Fruit fly (Drosophila melanogaster) whole organism, embryonic: ENCODE measurements around the gene Gr98c.

Source experiments
- Adf1 ChIP-seq: fragments of 200-800 bp; sonication (Bioruptor generic); IDR thresholded peaks from 2 replicates; pipeline ENCODE4 v1.3.6; 2022; ENCODE audit warnings: missing biosample characterization, missing genetic modification characterization
- CG10959 ChIP-seq: fragments of 200-800 bp; sonication (Bioruptor generic); IDR thresholded peaks from 2 replicates; pipeline ENCODE4 v1.3.6; 2022; ENCODE audit warnings: missing biosample characterization, missing genetic modification characterization
- CG12155 ChIP-seq: fragments of 200-800 bp; sonication (Bioruptor generic); optimal IDR thresholded peaks from 3 replicates; lab custom pipeline; 2016; ENCODE audit warnings: missing biosample characterization, missing genetic modification characterization
- CG14710 ChIP-seq: fragments of 200-800 bp; sonication (Bioruptor generic); optimal IDR thresholded peaks from 3 replicates; lab custom pipeline; 2019; ENCODE audit warnings: missing biosample characterization, mild to moderate bottlenecking, missing genetic modification characterization, moderate library complexity
- CG15011 ChIP-seq: fragments of 200-800 bp; sonication (Bioruptor generic); optimal IDR thresholded peaks from 3 replicates; lab custom pipeline; 2018; ENCODE audit warnings: missing biosample characterization, mild to moderate bottlenecking, missing genetic modification characterization
- CG15479 ChIP-seq: fragments of 200-800 bp; sonication (Bioruptor generic); optimal IDR thresholded peaks from 3 replicates; lab custom pipeline; 2019; ENCODE audit warnings: missing biosample characterization, mild to moderate bottlenecking, missing genetic modification characterization, moderate library complexity
- CG1602 ChIP-seq: fragments of 200-800 bp; sonication (Bioruptor generic); optimal IDR thresholded peaks from 3 replicates; lab custom pipeline; 2016; ENCODE audit warnings: missing biosample characterization, missing genetic modification characterization
- CG17802 ChIP-seq: fragments of 200-800 bp; sonication (Bioruptor generic); optimal IDR thresholded peaks from 2 replicates; lab custom pipeline; 2018; ENCODE audit warnings: missing biosample characterization, mild to moderate bottlenecking, missing genetic modification characterization, moderate library complexity
- CG17829 ChIP-seq: fragments of 200-800 bp; optimal IDR thresholded peaks from 2 replicates; lab custom pipeline; 2019; ENCODE audit warnings: missing biosample characterization, mild to moderate bottlenecking, missing genetic modification characterization, moderate library complexity
- CG18619 ChIP-seq: fragments of 200-800 bp; sonication (Bioruptor generic); optimal IDR thresholded peaks from 3 replicates; lab custom pipeline; 2017; ENCODE audit warnings: missing biosample characterization, mild to moderate bottlenecking, missing genetic modification characterization
- CG2116 ChIP-seq: fragments of 200-800 bp; sonication (Bioruptor generic); optimal IDR thresholded peaks from 3 replicates; lab custom pipeline; 2018; ENCODE audit warnings: missing biosample characterization, mild to moderate bottlenecking, missing genetic modification characterization
- CG33213 ChIP-seq: fragments of 200-800 bp; sonication (Bioruptor generic); optimal IDR thresholded peaks from 3 replicates; lab custom pipeline; 2016; ENCODE audit warnings: missing biosample characterization, missing genetic modification characterization
- CG3847 ChIP-seq: fragments of 200-800 bp; sonication (Bioruptor generic); IDR thresholded peaks from 2 replicates; pipeline ENCODE4 v1.3.6; 2022; ENCODE audit warnings: missing biosample characterization, missing genetic modification characterization
- CG4360 ChIP-seq: fragments of 200-800 bp; sonication (Bioruptor generic); IDR thresholded peaks from 2 replicates; pipeline ENCODE4 v1.3.6; 2022; ENCODE audit warnings: missing biosample characterization, missing genetic modification characterization
- CG4424 ChIP-seq: fragments of 200-800 bp; sonication (Bioruptor generic); optimal IDR thresholded peaks from 3 replicates; lab custom pipeline; 2016; ENCODE audit warnings: missing biosample characterization, missing genetic modification characterization
- CG4820 ChIP-seq: fragments of 200-800 bp; sonication (Bioruptor generic); optimal IDR thresholded peaks from 3 replicates; lab custom pipeline; 2016; ENCODE audit warnings: missing biosample characterization, missing genetic modification characterization
- CG7928 ChIP-seq: fragments of 200-800 bp; sonication (Bioruptor generic); optimal IDR thresholded peaks from 2 replicates; lab custom pipeline; 2017; ENCODE audit warnings: missing biosample characterization, mild to moderate bottlenecking, missing genetic modification characterization
- CG8290 ChIP-seq, 3 experiments: fragments of 200-800 bp; sonication (Bioruptor generic); optimal IDR thresholded peaks; 2 replicates each; lab custom pipeline; 2016 to 2019; ENCODE audit warnings: missing biosample characterization in 3 of 3, missing genetic modification characterization in 3 of 3, mild to moderate bottlenecking in 2 of 3, moderate library complexity in 1 of 3
- CG8359 ChIP-seq: fragments of 200-800 bp; sonication (Bioruptor generic); optimal IDR thresholded peaks from 2 replicates; lab custom pipeline; 2017; ENCODE audit warnings: missing biosample characterization, mild to moderate bottlenecking, missing genetic modification characterization, borderline replicate concordance
- CHES-1-like ChIP-seq: fragments of 200-800 bp; sonication (Bioruptor generic); optimal IDR thresholded peaks from 2 replicates; lab custom pipeline; 2016; ENCODE audit warnings: missing biosample characterization, missing genetic modification characterization
- Dbx ChIP-seq: fragments of 200-800 bp; sonication (Bioruptor generic); IDR thresholded peaks from 3 replicates; pipeline ENCODE4 v1.3.6; 2022; ENCODE audit warnings: missing biosample characterization, missing genetic modification characterization
- Dll ChIP-seq: fragments of 200-800 bp; sonication (Bioruptor generic); IDR thresholded peaks from 4 replicates; pipeline ENCODE4 v1.3.6; 2022; ENCODE audit warnings: missing biosample characterization, missing genetic modification characterization; ENCODE audit not compliant: partially characterized antibody
- Elba2 ChIP-seq: fragments of 200-800 bp; sonication (Bioruptor generic); optimal IDR thresholded peaks from 3 replicates; lab custom pipeline; 2016; ENCODE audit warnings: missing biosample characterization, missing genetic modification characterization
- HmgZ ChIP-seq: fragments of 200-800 bp; sonication (Bioruptor generic); optimal IDR thresholded peaks from 2 replicates; lab custom pipeline; 2018; ENCODE audit warnings: missing biosample characterization, mild to moderate bottlenecking, missing genetic modification characterization
- Hr39 ChIP-seq: fragments of >200 bp; optimal IDR thresholded peaks from 2 replicates; lab custom pipeline; 2017
- Lim3 ChIP-seq: fragments of 200-800 bp; sonication (Bioruptor generic); IDR thresholded peaks from 2 replicates; pipeline ENCODE4 v1.3.6; 2022; ENCODE audit warnings: missing biosample characterization, missing genetic modification characterization
- Opbp ChIP-seq: fragments of 200-800 bp; sonication (Bioruptor generic); IDR thresholded peaks from 3 replicates; pipeline ENCODE4 v1.3.6; 2022; ENCODE audit warnings: missing biosample characterization, missing genetic modification characterization; ENCODE audit not compliant: partially characterized antibody
- PHDP ChIP-seq: fragments of 200-800 bp; sonication (Bioruptor generic); optimal IDR thresholded peaks from 3 replicates; lab custom pipeline; 2018; ENCODE audit warnings: missing biosample characterization, mild to moderate bottlenecking, missing genetic modification characterization, moderate library complexity
- Sin3A ChIP-seq: fragments of >200 bp; optimal IDR thresholded peaks from 2 replicates; lab custom pipeline; 2018
- Sox102F ChIP-seq: fragments of 200-800 bp; sonication (Bioruptor generic); optimal IDR thresholded peaks from 2 replicates; lab custom pipeline; 2018; ENCODE audit warnings: missing biosample characterization, mild to moderate bottlenecking, missing genetic modification characterization, moderate library complexity
- Sry-δ ChIP-seq: fragments of 200-800 bp; sonication (Bioruptor generic); optimal IDR thresholded peaks from 2 replicates; lab custom pipeline; 2016; ENCODE audit warnings: missing biosample characterization, missing genetic modification characterization
- ash1 ChIP-seq: fragments of 200-800 bp; sonication (Bioruptor generic); optimal IDR thresholded peaks from 2 replicates; lab custom pipeline; 2018; ENCODE audit warnings: missing biosample characterization, mild to moderate bottlenecking, missing genetic modification characterization
- caup ChIP-seq: fragments of 200-800 bp; sonication (Bioruptor generic); optimal IDR thresholded peaks from 3 replicates; lab custom pipeline; 2017; ENCODE audit warnings: missing biosample characterization, mild to moderate bottlenecking, missing genetic modification characterization, moderate library complexity; ENCODE audit not compliant: severe bottlenecking
- chif ChIP-seq, 2 experiments: fragments of 200-800 bp; sonication (Bioruptor generic); optimal IDR thresholded peaks; 3 replicates each; lab custom pipeline; 2016; ENCODE audit warnings: missing biosample characterization in 2 of 2, missing genetic modification characterization in 2 of 2
- chm ChIP-seq: fragments of 200-800 bp; sonication (Bioruptor generic); IDR thresholded peaks from 2 replicates; pipeline ENCODE4 v1.3.6; 2022; ENCODE audit warnings: missing biosample characterization, missing genetic modification characterization
- ci ChIP-seq: fragments of 200-800 bp; sonication (Bioruptor generic); IDR thresholded peaks from 3 replicates; pipeline ENCODE4 v1.3.6; 2022; ENCODE audit warnings: missing biosample characterization, missing genetic modification characterization
- crol ChIP-seq: fragments of 200-800 bp; sonication (Bioruptor generic); IDR thresholded peaks from 2 replicates; pipeline ENCODE4 v1.3.6; 2022; ENCODE audit warnings: missing biosample characterization, missing genetic modification characterization
- dm ChIP-seq: fragments of 200-800 bp; sonication (Bioruptor generic); optimal IDR thresholded peaks from 3 replicates; lab custom pipeline; 2016; ENCODE audit warnings: missing biosample characterization, missing genetic modification characterization
- ewg ChIP-seq: fragments of 200-800 bp; sonication (Bioruptor generic); optimal IDR thresholded peaks from 3 replicates; lab custom pipeline; 2017; ENCODE audit warnings: mild to moderate bottlenecking, missing biosample characterization, missing genetic modification reagents, missing genetic modification characterization
- maf-S ChIP-seq: fragments of 200-800 bp; sonication (Bioruptor generic); optimal IDR thresholded peaks from 2 replicates; lab custom pipeline; 2016; ENCODE audit warnings: missing biosample characterization, missing genetic modification characterization
- nmo ChIP-seq: fragments of 200-800 bp; sonication (Bioruptor generic); optimal IDR thresholded peaks from 2 replicates; lab custom pipeline; 2018; ENCODE audit warnings: missing biosample characterization, mild to moderate bottlenecking, missing genetic modification characterization, moderate library complexity
- p53 ChIP-seq: fragments of 200-800 bp; sonication (Bioruptor generic); optimal IDR thresholded peaks from 2 replicates; lab custom pipeline; 2016; ENCODE audit warnings: missing biosample characterization, missing genetic modification characterization
- peb ChIP-seq: fragments of 200-800 bp; sonication (Bioruptor generic); IDR thresholded peaks from 2 replicates; pipeline ENCODE4 v1.3.6; 2022; ENCODE audit warnings: missing biosample characterization, missing genetic modification characterization
- pfk ChIP-seq: fragments of 200-800 bp; sonication (Bioruptor generic); optimal IDR thresholded peaks from 2 replicates; lab custom pipeline; 2018; ENCODE audit warnings: missing biosample characterization, mild to moderate bottlenecking, missing genetic modification characterization, moderate library complexity
- sc ChIP-seq, 3 experiments: fragments of >200 bp in 2 of 3; fragments of 200-800 bp in 1 of 3; sonication (Bioruptor generic) in 1 of 3; optimal IDR thresholded peaks; 2 replicates in 2 of 3; 3 replicates in 1 of 3; lab custom pipeline; 2017; ENCODE audit warnings: mild to moderate bottlenecking in 1 of 3, missing biosample characterization in 1 of 3, missing genetic modification characterization in 1 of 3, missing genetic modification reagents in 1 of 3
- scrt ChIP-seq: fragments of 200-800 bp; sonication (Bioruptor generic); optimal IDR thresholded peaks from 2 replicates; lab custom pipeline; 2018; ENCODE audit warnings: missing biosample characterization, mild to moderate bottlenecking, missing genetic modification characterization, moderate library complexity
- sqz ChIP-seq: fragments of 200-800 bp; sonication (Bioruptor generic); optimal IDR thresholded peaks from 3 replicates; lab custom pipeline; 2018; ENCODE audit warnings: missing biosample characterization, mild to moderate bottlenecking, missing genetic modification characterization
- unpg ChIP-seq: fragments of 200-800 bp; sonication (Bioruptor generic); optimal IDR thresholded peaks from 3 replicates; lab custom pipeline; 2018; ENCODE audit warnings: missing biosample characterization, mild to moderate bottlenecking, missing genetic modification characterization, moderate library complexity
- wek ChIP-seq: fragments of 200-800 bp; sonication (Bioruptor generic); optimal IDR thresholded peaks from 3 replicates; lab custom pipeline; 2018; ENCODE audit warnings: missing biosample characterization, mild to moderate bottlenecking, missing genetic modification characterization, moderate library complexity

Gr98c gene

DNA sequence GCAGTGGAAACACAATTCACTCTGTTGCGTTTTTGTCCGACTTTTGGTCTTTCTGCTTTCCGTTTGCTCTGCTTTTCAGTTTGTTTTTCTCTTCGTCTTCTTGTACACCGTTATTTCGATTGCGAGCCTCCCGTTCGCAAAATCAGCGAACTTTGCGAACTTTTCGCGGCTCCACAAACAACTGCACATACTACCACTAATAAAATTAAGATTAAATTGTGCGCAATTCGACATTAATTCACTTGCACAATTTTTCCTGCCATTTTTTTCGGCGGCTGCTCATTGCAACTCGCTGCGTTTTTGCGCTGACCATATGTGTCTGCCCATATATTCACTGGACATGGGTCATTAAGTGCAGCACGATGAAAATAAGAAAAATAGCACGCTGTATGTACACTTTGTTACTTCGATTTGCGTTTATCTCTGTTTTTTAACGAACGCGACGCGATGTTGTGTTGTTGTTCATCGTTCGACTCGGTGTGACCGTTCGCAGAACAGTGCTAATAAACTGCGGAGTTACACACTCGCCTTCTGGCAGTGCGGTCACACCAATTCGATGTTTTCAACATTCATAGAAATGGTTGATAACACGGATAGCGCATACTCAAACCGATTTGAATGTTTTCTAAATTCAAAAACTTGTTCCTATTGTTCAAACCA, 14.5 kb downstream of the Gr98c start, which contains the start of gene Klp98A (continued):
- TF ChIP-seq Dbx (GFP tag; lab: Robert Waterston, UW), result 0 out of 3 replicates have a peak, but pooled peaks have one; percentile 6
- no peak for TF ChIP-seq Adf1 (GFP tag; lab: Robert Waterston, UW)
- 0 out of 2 replicates have a peak, but pooled peaks have one; percentile 2 for TF ChIP-seq crol (GFP tag; lab: Robert Waterston, UW)
- TF ChIP-seq CG10959, result no peak
- peak; percentile 37; the same call in 1 of the 2 replicates for TF ChIP-seq CG3847 (GFP tag; lab: Robert Waterston, UW)
- TF ChIP-seq CG4424, result peak; percentile 13
- TF ChIP-seq HmgZ (tag; lab: Kevin White, UChicago), result peak; percentile 68
- TF ChIP-seq ewg (GFP tag; lab: Kevin White, UChicago), result no peak
- peak; percentile 84 for TF ChIP-seq CG4360 (GFP tag; lab: Robert Waterston, UW)
- TF ChIP-seq ash1 (GFP tag; lab: Kevin White, UChicago), result no peak
- TF ChIP-seq chif (GFP tag; optimal IDR thresholded peaks at IDR 0.05; lab: Kevin White, UChicago), result no peak
- TF ChIP-seq CG18619 (GFP tag; lab: Kevin White, UChicago), result peak; percentile 6
- TF ChIP-seq CG14710 (tag; lab: Kevin White, UChicago), result peak; percentile 52
- no peak for TF ChIP-seq sc (optimal IDR thresholded peaks at IDR 0.05; lab: Kevin White, UChicago)
- TF ChIP-seq sc (GFP tag; optimal IDR thresholded peaks at IDR 0.05; lab: Kevin White, UChicago), result no peak
- TF ChIP-seq p53, result peak; percentile 10
- no peak for TF ChIP-seq CG15011 (GFP tag; lab: Kevin White, UChicago)
- peak; percentile 8 for TF ChIP-seq PHDP (tag; lab: Kevin White, UChicago)
- peak; percentile 60; the same call in 1 of the 3 replicates for TF ChIP-seq Opbp (GFP tag; lab: Robert Waterston, UW)
- TF ChIP-seq pfk (GFP tag; lab: Kevin White, UChicago), result no peak
- peak; percentile 55; the same call in 1 of the 2 replicates for TF ChIP-seq chm (GFP tag; lab: Robert Waterston, UW)
- TF ChIP-seq caup (GFP tag; lab: Kevin White, UChicago), result peak; percentile 6
- peak; percentile 9 for TF ChIP-seq CG8359 (GFP tag; lab: Kevin White, UChicago)
- TF ChIP-seq CHES-1-like (GFP tag; lab: Kevin White, UChicago), result peak; percentile 64
- peak; percentile 52 for TF ChIP-seq Sry-δ (GFP tag; lab: Kevin White, UChicago)
- peak; percentile 1 for TF ChIP-seq maf-S (GFP tag; lab: Kevin White, UChicago)
- peak; percentile 54 for TF ChIP-seq CG17829 (tag; lab: Kevin White, UChicago)
- no peak for TF ChIP-seq Lim3 (GFP tag; lab: Robert Waterston, UW)
- peak; percentile 48 for TF ChIP-seq Elba2
- peak; percentile 24 for TF ChIP-seq unpg (GFP tag; lab: Kevin White, UChicago)
- TF ChIP-seq CG4820, result no peak
- peak; percentile 19 for TF ChIP-seq sqz (GFP tag; lab: Kevin White, UChicago)
- no peak for TF ChIP-seq peb (GFP tag; lab: Robert Waterston, UW)
- peak; percentile 1 for TF ChIP-seq dm (GFP tag; lab: Kevin White, UChicago)
- TF ChIP-seq CG2116 (GFP tag; lab: Kevin White, UChicago), result peak; percentile 39
- TF ChIP-seq CG12155, result peak; percentile 17
- no peak for TF ChIP-seq scrt
- peak; percentile 81 for TF ChIP-seq CG33213 (GFP tag; lab: Kevin White, UChicago)
- TF ChIP-seq ci (GFP tag; lab: Robert Waterston, UW), result peak; percentile 32; the same call in 1 of the 3 replicates
- TF ChIP-seq CG8290 (GFP tag; optimal IDR thresholded peaks at IDR 0.05; lab: Kevin White, UChicago), result peak; percentile 40
- TF ChIP-seq CG8290 (tag; optimal IDR thresholded peaks at IDR 0.05; lab: Kevin White, UChicago), result peak in 1 of 2 experiments; percentile 82
- TF ChIP-seq nmo (GFP tag; lab: Kevin White, UChicago), result peak; percentile 47
- TF ChIP-seq Sin3A (lab: Kevin White, UChicago), result peak; percentile 5
- TF ChIP-seq Hr39, result no peak
- no peak for TF ChIP-seq Dll (GFP tag; lab: Robert Waterston, UW)
- TF ChIP-seq wek, result peak; percentile 9
- no peak for TF ChIP-seq CG1602
- no peak for TF ChIP-seq Sox102F (GFP tag; lab: Kevin White, UChicago)
- TF ChIP-seq CG7928 (GFP tag; lab: Kevin White, UChicago), result peak; percentile 3
- peak; percentile 17 for TF ChIP-seq CG15479
- TF ChIP-seq CG17802 (tag; lab: Kevin White, UChicago), result no peak
